Fruit fly (Drosophila melanogaster): ENCODE measurements around the gene CG6073.
A peak's percentile ranks its signal among the peaks of the same experiment; 100 is the strongest.

CG6073 gene

DNA sequence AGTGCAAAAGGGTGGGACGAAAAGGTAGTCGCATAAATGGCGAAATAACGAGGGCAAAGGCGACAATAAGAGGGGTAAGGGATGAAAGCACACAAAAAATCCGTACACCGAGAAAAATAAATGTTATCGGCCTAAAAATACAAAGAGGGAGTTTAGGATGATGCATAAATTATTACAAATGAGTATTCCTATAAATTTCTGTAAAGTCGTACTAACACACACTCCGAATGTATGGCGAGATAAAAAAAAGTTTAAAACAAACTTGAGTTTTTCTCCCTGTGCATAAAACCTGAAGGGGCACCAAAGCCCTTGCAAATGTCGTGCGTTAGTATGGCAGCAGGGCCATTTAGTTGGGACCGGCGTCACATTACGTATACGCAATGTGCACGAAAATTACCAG is 16.6 kb downstream of the CG6073 start (continued):
- TF ChIP-seq CG6813 (GFP tag; optimal IDR thresholded peaks at IDR 0.05), result peak; percentile 43
- TF ChIP-seq CG7556 (GFP tag; optimal IDR thresholded peaks at IDR 0.05), result peak; percentile 36
- no peak for TF ChIP-seq CG4282 (GFP tag; optimal IDR thresholded peaks at IDR 0.05)
- TF ChIP-seq Ada2b (GFP tag; IDR thresholded peaks at IDR 0.05), result peak; percentile 64
- peak; percentile 11; the same call in 1 of the 2 replicates for TF ChIP-seq CG43689 (GFP tag; IDR thresholded peaks at IDR 0.05)
- TF ChIP-seq Max (GFP tag; optimal IDR thresholded peaks at IDR 0.05), result peak; percentile 21
- TF ChIP-seq dati (GFP tag; IDR thresholded peaks at IDR 0.05), result 0 out of 2 replicates have a peak, but pooled peaks have one; percentile 19
- peak; percentile 50 for TF ChIP-seq tap (tag; optimal IDR thresholded peaks at IDR 0.05)
- TF ChIP-seq Lpt (GFP tag; optimal IDR thresholded peaks at IDR 0.05), result no peak
- peak; percentile 70 for TF ChIP-seq Ptx1 (GFP tag; IDR thresholded peaks at IDR 0.05)
- peak; percentile 30; the same call in 1 of the 3 replicates for TF ChIP-seq Mrtf (GFP tag; IDR thresholded peaks at IDR 0.05)
- TF ChIP-seq CG17612 (GFP tag; IDR thresholded peaks at IDR 0.05), result 0 out of 2 replicates have a peak, but pooled peaks have one; percentile 27
- TF ChIP-seq Gug (GFP tag; IDR thresholded peaks at IDR 0.05), result no peak; the same call in 3 of the 4 replicates
- no peak for TF ChIP-seq CG31224 (GFP tag; IDR thresholded peaks at IDR 0.05)
- no peak for TF ChIP-seq CG14710 (tag; optimal IDR thresholded peaks at IDR 0.05)
- TF ChIP-seq CG5180 (GFP tag; optimal IDR thresholded peaks at IDR 0.05), result peak; percentile 35
- TF ChIP-seq tna (GFP tag; IDR thresholded peaks at IDR 0.05; ENCODE audit: partially characterized antibody), result no peak
- TF ChIP-seq CG12659 (GFP tag; optimal IDR thresholded peaks at IDR 0.05), result peak; percentile 33
- TF ChIP-seq CG4328 (GFP tag; optimal IDR thresholded peaks at IDR 0.05), result peak; percentile 12
- TF ChIP-seq Bdp1 (GFP tag; optimal IDR thresholded peaks at IDR 0.05), result no peak
- no peak for TF ChIP-seq GATAe (GFP tag; conservative IDR thresholded peaks at IDR 0.05)
- peak; percentile 70; the same call in 1 of the 2 replicates for TF ChIP-seq Xrp1 (GFP tag; IDR thresholded peaks at IDR 0.05)
- no peak for TF ChIP-seq CG10321 (GFP tag; IDR thresholded peaks at IDR 0.05)
- 0 out of 2 replicates have a peak, but pooled peaks have one; percentile 35 for TF ChIP-seq Awh (GFP tag; IDR thresholded peaks at IDR 0.05)
- no peak for TF ChIP-seq CG17829 (tag; optimal IDR thresholded peaks at IDR 0.05)
- TF ChIP-seq Atf3 (GFP tag; optimal IDR thresholded peaks at IDR 0.05), result no peak
- peak; percentile 17 for TF ChIP-seq Ets97D (GFP tag; optimal IDR thresholded peaks at IDR 0.05)
- TF ChIP-seq CG12219 (GFP tag; optimal IDR thresholded peaks at IDR 0.05), result peak; percentile 21
- no peak for TF ChIP-seq toy (GFP tag; IDR thresholded peaks at IDR 0.05)
- TF ChIP-seq CG6175 (GFP tag; IDR thresholded peaks at IDR 0.05), result peak; percentile 51; the same call in 1 of the 3 replicates
- no peak for TF ChIP-seq CG10979 (tag; optimal IDR thresholded peaks at IDR 0.05)
- TF ChIP-seq Atf-2 (GFP tag; optimal IDR thresholded peaks at IDR 0.05), result no peak
- no peak for TF ChIP-seq CG8765 (GFP tag; IDR thresholded peaks at IDR 0.05)
- TF ChIP-seq fd96Cb (tag; optimal IDR thresholded peaks at IDR 0.05), result peak; percentile 45
- peak; percentile 68 for TF ChIP-seq CG6854 (GFP tag; optimal IDR thresholded peaks at IDR 0.05)
- no peak for TF ChIP-seq CG1602 (GFP tag; optimal IDR thresholded peaks at IDR 0.05)
- TF ChIP-seq CG4854 (GFP tag; optimal IDR thresholded peaks at IDR 0.05), result peak; percentile 4
- TF ChIP-seq CG4404 (GFP tag; IDR thresholded peaks at IDR 0.05), result no peak
- no peak; the same call in 1 of the 2 replicates for TF ChIP-seq HLH3B (GFP tag; IDR thresholded peaks at IDR 0.05)
- peak; percentile 81 for TF ChIP-seq CG11504 (tag; optimal IDR thresholded peaks at IDR 0.05)
- peak; percentile 46 for TF ChIP-seq CG5245 (GFP tag; optimal IDR thresholded peaks at IDR 0.05)
- peak; percentile 71 for TF ChIP-seq mam (GFP tag; optimal IDR thresholded peaks at IDR 0.05)
- no peak for TF ChIP-seq CG8478 (optimal IDR thresholded peaks at IDR 0.05)
- TF ChIP-seq sens (GFP tag), result peak; percentile 87
- peak; percentile 51 for TF ChIP-seq bab2 (GFP tag; optimal IDR thresholded peaks at IDR 0.05)
- no peak for TF ChIP-seq sisA (GFP tag; IDR thresholded peaks at IDR 0.05)
- TF ChIP-seq zf30C (GFP tag; optimal IDR thresholded peaks at IDR 0.05), result no peak
- TF ChIP-seq CG11456 (GFP tag; IDR thresholded peaks at IDR 0.05), result no peak
- TF ChIP-seq CG9609 (GFP tag; optimal IDR thresholded peaks at IDR 0.05), result no peak
- TF ChIP-seq abd-A (tag; optimal IDR thresholded peaks at IDR 0.05), result peak; percentile 80
- no peak for TF ChIP-seq crol (GFP tag; IDR thresholded peaks at IDR 0.05)
- no peak for TF ChIP-seq so (GFP tag; IDR thresholded peaks at IDR 0.05)
- TF ChIP-seq CG9932 (GFP tag; IDR thresholded peaks at IDR 0.05), result peak; percentile 50
